Worm (Caenorhabditis elegans) whole organism, L4 larva: Measurements from ENCODE around the gene Y67D8C.2.

Experiments used
- F10B5.3 ChIP-seq: sonication (generic microtip); optimal IDR thresholded peaks from 2 replicates; lab custom pipeline; 2016; ENCODE audit warnings: mild to moderate bottlenecking, missing genetic modification characterization, missing compliant biosample characterization
- Y75B8A.6 ChIP-seq: fragments of 200-800 bp; sonication (Bioruptor generic); IDR thresholded peaks from 2 replicates; pipeline ENCODE4 v1.3.6; 2022; ENCODE audit warnings: missing genetic modification reagents, missing genetic modification characterization, missing compliant biosample characterization
- ZK546.5 ChIP-seq, 2 experiments: sonication (generic microtip); optimal IDR thresholded peaks; 2 replicates each; lab custom pipeline; 2017; ENCODE audit warnings: missing biosample characterization in 2 of 2, missing genetic modification characterization in 2 of 2
- aha-1 ChIP-seq: fragments of 150-350 bp; peaks from one replicate; lab custom pipeline; 2014; ENCODE audit warnings: missing biosample characterization, missing genetic modification characterization
- arid-1 ChIP-seq: fragments of 200-800 bp; sonication (Bioruptor generic); conservative IDR thresholded peaks from 2 replicates; pipeline ENCODE4 v1.3.6; 2022; ENCODE audit warnings: missing genetic modification reagents, missing genetic modification characterization, missing compliant biosample characterization
- ceh-28 ChIP-seq: fragments of 150-350 bp; optimal IDR thresholded peaks from 2 replicates; lab custom pipeline; 2014; ENCODE audit warnings: missing biosample characterization, missing genetic modification reagents, missing genetic modification characterization
- cey-2 ChIP-seq: sonication (generic microtip); optimal IDR thresholded peaks from 3 replicates; lab custom pipeline; 2017; ENCODE audit warnings: missing genetic modification characterization, mild to moderate bottlenecking, missing compliant biosample characterization, antibody characterized with exemption, borderline replicate concordance; ENCODE audit not compliant: insufficient read depth
- ctbp-1 ChIP-seq: fragments of 200-800 bp; sonication (Bioruptor generic); IDR thresholded peaks from 2 replicates; pipeline ENCODE4 v1.3.6; 2022; ENCODE audit warnings: missing genetic modification reagents, missing genetic modification characterization, missing compliant biosample characterization
- daf-16 ChIP-seq, 3 experiments: sonication (generic microtip); optimal IDR thresholded peaks; 2 replicates each; lab custom pipeline; 2016 to 2017; ENCODE audit warnings: missing genetic modification characterization in 3 of 3, missing genetic modification reagents in 3 of 3, mild to moderate bottlenecking in 2 of 3, missing compliant biosample characterization in 2 of 3, missing biosample characterization in 1 of 3, moderate library complexity in 1 of 3
- dmd-8 ChIP-seq: fragments of 200-800 bp; sonication (Bioruptor generic); IDR thresholded peaks from 2 replicates; pipeline ENCODE4 v1.3.6; 2022; ENCODE audit warnings: missing genetic modification characterization, missing compliant biosample characterization
- egl-27 ChIP-seq: sonication (generic microtip); optimal IDR thresholded peaks from 3 replicates; lab custom pipeline; 2017; ENCODE audit warnings: missing biosample characterization, missing genetic modification reagents, missing genetic modification characterization
- egl-43 ChIP-seq: fragments of 200-800 bp; sonication (Bioruptor generic); IDR thresholded peaks from 2 replicates; pipeline ENCODE4 v1.3.6; 2022; ENCODE audit warnings: missing genetic modification reagents, missing genetic modification characterization, missing compliant biosample characterization
- hlh-11 ChIP-seq: fragments of 200-800 bp; sonication (Bioruptor generic); optimal IDR thresholded peaks from 2 replicates; lab custom pipeline; 2018; ENCODE audit warnings: mild to moderate bottlenecking, missing genetic modification characterization, missing compliant biosample characterization
- hlh-30 ChIP-seq: sonication (generic microtip); optimal IDR thresholded peaks from 2 replicates; lab custom pipeline; 2017; ENCODE audit warnings: antibody characterized with exemption, mild to moderate bottlenecking, missing genetic modification characterization, missing compliant biosample characterization; ENCODE audit not compliant: insufficient read depth
- lim-7 ChIP-seq: fragments of 200-800 bp; sonication (Bioruptor generic); IDR thresholded peaks from 2 replicates; pipeline ENCODE4 v1.3.6; 2022; ENCODE audit warnings: missing genetic modification characterization, missing compliant biosample characterization
- lin-13 ChIP-seq: fragments of 150-350 bp; optimal IDR thresholded peaks from 2 replicates; lab custom pipeline; 2014; ENCODE audit warnings: missing biosample characterization, missing genetic modification reagents, missing genetic modification characterization
- lin-15B ChIP-seq: fragments of 150-350 bp; sonication (generic microtip); optimal IDR thresholded peaks from 3 replicates; lab custom pipeline; 2014; ENCODE audit warnings: missing biosample characterization, missing genetic modification characterization
- lsy-2 ChIP-seq, 2 experiments: fragments of 150-350 bp in 1 of 2; sonication (generic microtip) in 1 of 2; optimal IDR thresholded peaks; 2 replicates each; lab custom pipeline; 2014 to 2017; ENCODE audit warnings: missing biosample characterization in 2 of 2, missing genetic modification characterization in 2 of 2
- mxl-2 ChIP-seq: fragments of 200-800 bp; sonication (Bioruptor generic); conservative IDR thresholded peaks from 2 replicates; pipeline ENCODE4 v1.3.6; 2022; ENCODE audit warnings: missing genetic modification reagents, missing genetic modification characterization, missing compliant biosample characterization
- nhr-102 ChIP-seq: sonication (generic microtip); optimal IDR thresholded peaks from 2 replicates; lab custom pipeline; 2016; ENCODE audit warnings: mild to moderate bottlenecking, missing genetic modification characterization, moderate library complexity, missing compliant biosample characterization
- nhr-11 ChIP-seq: fragments of 150-350 bp; optimal IDR thresholded peaks from 2 replicates; lab custom pipeline; 2014; ENCODE audit warnings: missing biosample characterization, missing genetic modification characterization
- nhr-25 ChIP-seq: sonication (generic microtip); optimal IDR thresholded peaks from 2 replicates; lab custom pipeline; 2017; ENCODE audit warnings: missing genetic modification characterization, mild to moderate bottlenecking, missing compliant biosample characterization, antibody characterized with exemption, moderate library complexity, borderline replicate concordance; ENCODE audit not compliant: insufficient read depth
- nhr-28 ChIP-seq: fragments of 150-350 bp; optimal IDR thresholded peaks from 2 replicates; lab custom pipeline; 2014; ENCODE audit warnings: missing biosample characterization, missing genetic modification characterization
- nhr-41 ChIP-seq: fragments of 200-800 bp; sonication (Bioruptor generic); IDR thresholded peaks from 2 replicates; pipeline ENCODE4 v1.3.6; 2022; ENCODE audit warnings: missing genetic modification reagents, missing genetic modification characterization, missing compliant biosample characterization
- nhr-48 ChIP-seq: sonication (generic microtip); optimal IDR thresholded peaks from 2 replicates; lab custom pipeline; 2016; ENCODE audit warnings: mild to moderate bottlenecking, missing genetic modification characterization, missing compliant biosample characterization
- pha-4 ChIP-seq, 2 experiments: fragments of 150-350 bp in 1 of 2; fragments of 200-800 bp in 1 of 2; sonication (Bioruptor generic) in 1 of 2; IDR thresholded peaks in 1 of 2; optimal IDR thresholded peaks in 1 of 2; 2 replicates each; pipeline versions ENCODE4 v1.3.6 to Lab custom; 2014 to 2022; ENCODE audit warnings: missing genetic modification characterization in 2 of 2, missing genetic modification reagents in 2 of 2, missing biosample characterization in 1 of 2, missing compliant biosample characterization in 1 of 2
- pqm-1 ChIP-seq: sonication (generic microtip); optimal IDR thresholded peaks from 2 replicates; lab custom pipeline; 2017; ENCODE audit warnings: missing biosample characterization, missing genetic modification characterization
- rbr-2 ChIP-seq: sonication (generic microtip); optimal IDR thresholded peaks from 2 replicates; lab custom pipeline; 2016; ENCODE audit warnings: missing genotype, missing genetic modification characterization, missing compliant biosample characterization
- sdz-12 ChIP-seq: fragments of 200-800 bp; sonication (Bioruptor generic); optimal IDR thresholded peaks from 2 replicates; lab custom pipeline; 2018; ENCODE audit warnings: mild to moderate bottlenecking, missing genetic modification characterization, missing compliant biosample characterization
- set-16 ChIP-seq: fragments of 200-800 bp; sonication (Bioruptor generic); IDR thresholded peaks from 2 replicates; pipeline ENCODE4 v1.3.6; 2022; ENCODE audit warnings: missing genetic modification reagents, missing genetic modification characterization, missing compliant biosample characterization
- spr-1 ChIP-seq: sonication (generic microtip); optimal IDR thresholded peaks from 2 replicates; lab custom pipeline; 2016; ENCODE audit warnings: mild to moderate bottlenecking, missing genetic modification characterization, missing compliant biosample characterization
- tra-1 ChIP-seq: fragments of 200-800 bp; sonication (Bioruptor generic); IDR thresholded peaks from 2 replicates; pipeline ENCODE4 v1.3.6; 2022; ENCODE audit warnings: missing genetic modification reagents, missing genetic modification characterization, missing compliant biosample characterization
- vab-7 ChIP-seq: fragments of 200-800 bp; sonication (Bioruptor generic); IDR thresholded peaks from 2 replicates; pipeline ENCODE4 v1.3.6; 2022; ENCODE audit warnings: missing genetic modification reagents, missing genetic modification characterization, missing compliant biosample characterization
- zag-1 ChIP-seq: fragments of 150-350 bp; optimal IDR thresholded peaks from 2 replicates; lab custom pipeline; 2014; ENCODE audit warnings: missing biosample characterization, missing genetic modification characterization
- zfp-3 ChIP-seq: fragments of 200-800 bp; sonication (Bioruptor generic); conservative IDR thresholded peaks from 2 replicates; pipeline ENCODE4 v1.3.6; 2022; ENCODE audit warnings: missing genetic modification reagents, missing genetic modification characterization, missing compliant biosample characterization
- zip-11 ChIP-seq: fragments of 200-800 bp; sonication (Bioruptor generic); IDR thresholded peaks from 2 replicates; pipeline ENCODE4 v1.3.6; 2022; ENCODE audit warnings: missing genetic modification characterization, missing compliant biosample characterization
- zip-2 ChIP-seq: fragments of 150-350 bp; optimal IDR thresholded peaks from 2 replicates; lab custom pipeline; 2014; ENCODE audit warnings: missing biosample characterization, missing genetic modification characterization
- ztf-11 ChIP-seq: fragments of 150-350 bp; optimal IDR thresholded peaks from 2 replicates; lab custom pipeline; 2014; ENCODE audit warnings: missing biosample characterization, missing genetic modification characterization

Gene Y67D8C.2

DNA sequence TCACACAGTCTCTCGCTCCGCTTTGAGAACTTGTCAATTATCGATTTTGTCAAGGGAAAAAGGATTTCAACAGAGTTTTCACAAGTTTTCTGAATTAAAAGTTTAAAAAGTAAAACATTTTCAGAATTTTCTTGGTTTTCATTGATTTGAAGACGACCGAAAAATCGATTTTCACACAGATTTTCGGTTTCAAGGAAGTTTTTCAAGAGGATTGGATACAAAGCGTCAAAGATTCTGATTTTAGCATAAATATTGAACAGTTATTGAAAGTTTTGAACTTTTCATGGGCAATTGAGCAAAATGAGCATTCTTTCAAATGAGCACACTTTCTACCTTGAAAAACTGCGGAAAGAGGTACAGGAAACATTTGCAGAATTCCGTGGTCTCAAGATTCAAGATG is at the start of gene Y67D8C.2:
Y67D8C.2 (plus strand) TSS at position 301 of the 400 bp plus-strand sequence.
- no peak for TF ChIP-seq arid-1 (GFP tag; lab: Robert Waterston, UW)
- TF ChIP-seq spr-1: no peak
- TF ChIP-seq vab-7 (GFP tag; lab: Robert Waterston, UW): no peak
- no peak for TF ChIP-seq pqm-1 (tag; lab: Kevin White, UChicago)
- no peak for TF ChIP-seq ceh-28 (tag; lab: Kevin White, UChicago)
- TF ChIP-seq egl-27 (tag; lab: Kevin White, UChicago): no peak
- TF ChIP-seq sdz-12 (GFP tag; lab: Kevin White, UChicago): no peak
- TF ChIP-seq nhr-25 (tag; lab: Kevin White, UChicago): no peak
- no peak for TF ChIP-seq F10B5.3 (tag; lab: Kevin White, UChicago)

DNA sequence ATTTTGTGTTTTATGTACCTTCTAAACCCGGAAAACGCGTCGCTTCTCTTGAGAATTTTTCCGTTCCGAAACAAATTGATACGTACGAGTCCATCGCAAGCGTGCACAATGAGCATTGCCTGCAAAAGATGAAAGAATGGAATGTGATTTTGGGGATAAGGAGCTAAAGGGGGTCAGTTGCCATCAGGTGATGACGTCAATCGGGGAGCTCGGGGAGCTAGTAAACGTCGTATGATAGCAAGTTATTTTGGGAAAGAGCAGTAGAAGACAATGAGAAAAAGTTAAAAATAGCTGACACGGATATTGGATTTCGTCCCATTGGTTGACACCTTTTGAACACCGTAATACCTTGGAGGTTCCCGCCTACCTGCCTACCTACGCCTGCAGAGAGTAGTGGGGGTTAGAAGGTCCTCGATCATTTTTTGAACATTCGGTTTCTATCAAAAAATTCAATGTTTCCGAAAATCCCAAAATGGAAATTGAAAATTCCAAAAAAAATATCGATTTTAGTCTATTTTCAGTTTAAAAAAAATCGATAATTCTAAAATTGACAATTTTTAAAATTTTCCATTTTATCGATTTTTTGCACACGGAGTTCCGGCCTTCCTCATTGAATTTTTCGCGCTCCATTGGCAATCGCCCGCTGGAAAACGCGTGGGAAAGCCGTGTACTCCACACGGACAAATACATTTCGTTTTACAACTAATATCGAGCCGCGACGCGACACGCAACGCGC is 46.1 kb upstream of the Y67D8C.2 start:
- TF ChIP-seq dmd-8 (GFP tag; lab: Robert Waterston, UW) (no peak), rbr-2 (no peak), cey-2 (tag; lab: Kevin White, UChicago) (no peak), lim-7 (GFP tag; lab: Robert Waterston, UW) (no peak), egl-27 (tag; lab: Kevin White, UChicago) (no peak), nhr-41 (GFP tag; lab: Robert Waterston, UW) (no peak), ceh-28 (tag; lab: Kevin White, UChicago) (peak; percentile 57), nhr-11 (tag; lab: Kevin White, UChicago) (peak; percentile 20), hlh-30 (tag; lab: Kevin White, UChicago) (peak; percentile 1), nhr-102 (tag; lab: Kevin White, UChicago) (no peak), set-16 (GFP tag; lab: Robert Waterston, UW) (no peak), Y75B8A.6 (GFP tag; lab: Robert Waterston, UW) (no peak), nhr-48 (tag; lab: Kevin White, UChicago) (no peak), ZK546.5 (tag; optimal IDR thresholded peaks at IDR 0.05; lab: Kevin White, UChicago) (no peak), mxl-2 (GFP tag; lab: Robert Waterston, UW) (no peak), ctbp-1 (GFP tag; lab: Robert Waterston, UW) (no peak), daf-16 (GFP tag; optimal IDR thresholded peaks at IDR 0.05; lab: Kevin White, UChicago) (peak in 1 of 2 experiments; percentile 12), daf-16 (tag; optimal IDR thresholded peaks at IDR 0.05; lab: Kevin White, UChicago) (no peak), zip-2 (tag; lab: Kevin White, UChicago) (no peak)

DNA sequence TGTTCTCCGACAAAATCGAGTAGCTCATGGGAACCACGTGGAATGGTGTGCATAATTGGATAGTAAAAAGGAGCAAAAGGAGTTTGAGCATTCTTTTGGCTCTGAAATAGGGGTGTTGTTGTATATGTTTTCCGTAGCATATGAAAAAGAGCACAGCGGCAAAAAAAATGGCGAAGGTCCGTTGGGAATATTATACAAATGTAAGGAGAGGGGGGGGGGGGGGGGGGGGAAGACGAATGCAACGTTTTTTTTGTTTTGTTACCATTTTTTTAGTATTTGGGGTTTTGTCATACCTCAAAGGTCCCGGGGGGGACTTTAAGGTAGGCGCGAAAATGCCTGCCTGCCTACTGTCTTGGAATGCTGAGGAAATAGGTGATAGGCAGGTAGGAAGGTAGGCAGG is 43.3 kb upstream of the Y67D8C.2 start, which contains the start of gene ndnf-1:
ndnf-1 (minus strand) TSS at position 101 of the 400 bp plus-strand sequence.
- TF ChIP-seq aha-1 (tag; lab: Kevin White, UChicago) (peak; percentile 27), ztf-11 (no peak)
- TF ChIP-seq, all 104 proteins: peak for 1

DNA sequence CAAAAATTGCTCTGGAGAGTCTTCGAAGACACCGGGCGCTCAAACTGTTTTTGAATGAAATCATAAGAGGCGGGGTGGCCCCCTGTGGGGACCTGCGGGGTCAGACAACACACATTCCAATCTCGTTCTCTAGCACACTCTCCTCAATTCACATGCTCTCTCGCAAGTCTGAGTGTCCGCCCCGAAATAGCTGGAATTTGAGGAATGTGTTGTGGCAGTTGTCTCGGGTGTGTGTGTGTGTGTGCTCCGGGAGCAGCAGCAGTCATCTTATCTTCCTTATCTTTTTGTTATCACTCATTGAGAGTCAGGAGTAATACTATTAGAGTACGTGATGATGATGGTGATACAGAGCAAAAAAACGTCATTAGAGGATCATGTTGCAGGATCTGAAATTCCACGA is 42.2 kb upstream of the Y67D8C.2 start:
- TF ChIP-seq set-16 (GFP tag; lab: Robert Waterston, UW) (peak; percentile 22; the same call in 1 of the 2 replicates), aha-1 (tag; lab: Kevin White, UChicago) (peak; percentile 62), pqm-1 (tag; lab: Kevin White, UChicago) (peak; percentile 47), egl-43 (GFP tag; lab: Robert Waterston, UW) (0 out of 2 replicates have a peak, but pooled peaks have one; percentile 31), hlh-30 (tag; lab: Kevin White, UChicago) (peak; percentile 60), lim-7 (GFP tag; lab: Robert Waterston, UW) (no peak), tra-1 (GFP tag; lab: Robert Waterston, UW) (no peak), zip-11 (GFP tag; lab: Robert Waterston, UW) (0 out of 2 replicates have a peak, but pooled peaks have one; percentile 4), lin-15B (tag; lab: Kevin White, UChicago) (no peak), zfp-3 (no peak), lsy-2 (tag; optimal IDR thresholded peaks at IDR 0.05; lab: Kevin White, UChicago) (peak in 1 of 2 experiments; percentile 1), pha-4 (GFP tag; IDR thresholded peaks at IDR 0.05; lab: Robert Waterston, UW) (no peak), pha-4 (tag; optimal IDR thresholded peaks at IDR 0.05; lab: Kevin White, UChicago) (no peak), ztf-11 (no peak), nhr-28 (peak; percentile 48), spr-1 (no peak), lin-13 (GFP tag; lab: Kevin White, UChicago) (no peak), arid-1 (GFP tag; lab: Robert Waterston, UW) (no peak), zag-1 (tag; lab: Kevin White, UChicago) (no peak), hlh-11 (peak; percentile 67)
